Worm (Caenorhabditis elegans): Measurements from ENCODE around the gene M7.12.

Gene M7.12

ce11 chrIV:11101383-11101782 is 3.6 kb upstream of the M7.12 start, which contains the start of gene srlf-18:
srlf-18 (minus strand) TSS chrIV:11101483.
- no peak for TF ChIP-seq flt-1 (GFP tag; IDR thresholded peaks at IDR 0.05)
- TF ChIP-seq tra-4 (tag; optimal IDR thresholded peaks at IDR 0.05): no peak
- no peak for TF ChIP-seq ets-7 (tag; optimal IDR thresholded peaks at IDR 0.05)
- no peak for TF ChIP-seq tbx-37 (GFP tag; conservative IDR thresholded peaks at IDR 0.05)
- TF ChIP-seq hnd-1 (tag; optimal IDR thresholded peaks at IDR 0.05): no peak
- TF ChIP-seq aly-1 (tag; optimal IDR thresholded peaks at IDR 0.05): no peak
- TF ChIP-seq pes-1 (GFP tag; IDR thresholded peaks at IDR 0.05): no peak
- no peak for TF ChIP-seq ama-1 (optimal IDR thresholded peaks at IDR 0.05)
- no peak for TF ChIP-seq hmbx-1 (tag; optimal IDR thresholded peaks at IDR 0.05)
- TF ChIP-seq scrt-1 (GFP tag; IDR thresholded peaks at IDR 0.05): no peak
- TF ChIP-seq ceh-13 (GFP tag; optimal IDR thresholded peaks at IDR 0.05): no peak
- TF ChIP-seq hmg-4 (GFP tag; optimal IDR thresholded peaks at IDR 0.05): no peak
- TF ChIP-seq B0310.2 (tag; optimal IDR thresholded peaks at IDR 0.05): no peak
- TF ChIP-seq tbx-11 (GFP tag; IDR thresholded peaks at IDR 0.05): no peak
- TF ChIP-seq F13C5.2 (tag; optimal IDR thresholded peaks at IDR 0.05): no peak
- TF ChIP-seq sea-1 (GFP tag; conservative IDR thresholded peaks at IDR 0.05): no peak

- no peak for TF ChIP-seq F13C5.2 (tag; optimal IDR thresholded peaks at IDR 0.05)
- no peak for TF ChIP-seq ceh-13 (GFP tag; optimal IDR thresholded peaks at IDR 0.05)
- no peak for TF ChIP-seq hnd-1 (tag; optimal IDR thresholded peaks at IDR 0.05)
- no peak for TF ChIP-seq hmg-4 (GFP tag; optimal IDR thresholded peaks at IDR 0.05)
- TF ChIP-seq tbx-37 (GFP tag; conservative IDR thresholded peaks at IDR 0.05): no peak
- TF ChIP-seq tra-4 (tag; optimal IDR thresholded peaks at IDR 0.05): no peak
- TF ChIP-seq ets-7 (tag; optimal IDR thresholded peaks at IDR 0.05): no peak
- no peak for TF ChIP-seq B0310.2 (tag; optimal IDR thresholded peaks at IDR 0.05)
- TF ChIP-seq flt-1 (GFP tag; IDR thresholded peaks at IDR 0.05): no peak
- no peak for TF ChIP-seq sea-1 (GFP tag; conservative IDR thresholded peaks at IDR 0.05)
- no peak for TF ChIP-seq ceh-36 (tag; optimal IDR thresholded peaks at IDR 0.05)
- no peak for TF ChIP-seq aly-1 (tag; optimal IDR thresholded peaks at IDR 0.05)
Observed at ce11 chrIV:11100271-11100670, 2.5 kb upstream of the M7.12 start, which contains the start of gene str-3. str-3 (minus strand) TSS chrIV:11100371.

ce11 chrIV:11094974-11095373 is 2.8 kb downstream of the M7.12 start, which contains the start of gene M7.8:
M7.8 (minus strand) TSS chrIV:11095085.
- TF ChIP-seq tra-4 (tag; optimal IDR thresholded peaks at IDR 0.05): no peak

ce11 chrIV:11094052-11094451 is 3.7 kb downstream of the M7.12 start:
- TF ChIP-seq hmbx-1 (tag; optimal IDR thresholded peaks at IDR 0.05) (no peak), ceh-36 (tag; optimal IDR thresholded peaks at IDR 0.05) (no peak), B0310.2 (tag; optimal IDR thresholded peaks at IDR 0.05) (no peak), aly-1 (tag; optimal IDR thresholded peaks at IDR 0.05) (no peak), tbx-37 (GFP tag; conservative IDR thresholded peaks at IDR 0.05) (no peak), ceh-13 (GFP tag; optimal IDR thresholded peaks at IDR 0.05) (no peak), hnd-1 (tag; optimal IDR thresholded peaks at IDR 0.05) (no peak)

- TF ChIP-seq F13C5.2 (tag; optimal IDR thresholded peaks at IDR 0.05): no peak
- TF ChIP-seq ceh-13 (GFP tag; optimal IDR thresholded peaks at IDR 0.05): no peak
- no peak for TF ChIP-seq flt-1 (GFP tag; IDR thresholded peaks at IDR 0.05)
- TF ChIP-seq B0310.2 (tag; optimal IDR thresholded peaks at IDR 0.05): no peak
- TF ChIP-seq tbx-37 (GFP tag; conservative IDR thresholded peaks at IDR 0.05): no peak
- TF ChIP-seq aly-1 (tag; optimal IDR thresholded peaks at IDR 0.05): no peak
- no peak for TF ChIP-seq ceh-36 (tag; optimal IDR thresholded peaks at IDR 0.05)
- no peak for TF ChIP-seq tra-4 (tag; optimal IDR thresholded peaks at IDR 0.05)
- no peak for TF ChIP-seq hmbx-1 (tag; optimal IDR thresholded peaks at IDR 0.05)
- no peak for TF ChIP-seq sea-1 (GFP tag; conservative IDR thresholded peaks at IDR 0.05)
- TF ChIP-seq ama-1 (optimal IDR thresholded peaks at IDR 0.05): no peak
- no peak for TF ChIP-seq hnd-1 (tag; optimal IDR thresholded peaks at IDR 0.05)
- no peak for TF ChIP-seq pes-1 (GFP tag; IDR thresholded peaks at IDR 0.05)
- TF ChIP-seq scrt-1 (GFP tag; IDR thresholded peaks at IDR 0.05): no peak
- TF ChIP-seq tbx-11 (GFP tag; IDR thresholded peaks at IDR 0.05): no peak
Observed at ce11 chrIV:11092502-11093080, 5.2 kb downstream of the M7.12 start, which contains the start of gene bcc-1. bcc-1 (minus strand) TSS chrIV:11092552.

- TF ChIP-seq pes-1 (GFP tag; IDR thresholded peaks at IDR 0.05) (no peak), ets-7 (tag; optimal IDR thresholded peaks at IDR 0.05) (no peak), ceh-13 (GFP tag; optimal IDR thresholded peaks at IDR 0.05) (no peak), tra-4 (tag; optimal IDR thresholded peaks at IDR 0.05) (no peak), sea-1 (GFP tag; conservative IDR thresholded peaks at IDR 0.05) (no peak), tbx-11 (GFP tag; IDR thresholded peaks at IDR 0.05) (no peak), scrt-1 (GFP tag; IDR thresholded peaks at IDR 0.05) (no peak), flt-1 (GFP tag; IDR thresholded peaks at IDR 0.05) (no peak), aly-1 (tag; optimal IDR thresholded peaks at IDR 0.05) (no peak), hmbx-1 (tag; optimal IDR thresholded peaks at IDR 0.05) (no peak), B0310.2 (tag; optimal IDR thresholded peaks at IDR 0.05) (no peak), ceh-36 (tag; optimal IDR thresholded peaks at IDR 0.05) (no peak), F13C5.2 (tag; optimal IDR thresholded peaks at IDR 0.05) (no peak), tbx-37 (GFP tag; conservative IDR thresholded peaks at IDR 0.05) (no peak), hnd-1 (tag; optimal IDR thresholded peaks at IDR 0.05) (no peak), ama-1 (optimal IDR thresholded peaks at IDR 0.05) (no peak), hmg-4 (GFP tag; optimal IDR thresholded peaks at IDR 0.05) (no peak)
Observed at ce11 chrIV:11089527-11089926, 8.3 kb downstream of the M7.12 start, which contains the start of gene M7.7. M7.7 (plus strand) TSS chrIV:11089827.

ce11 chrIV:11083609-11084008 is 14.2 kb downstream of the M7.12 start, which contains the start of gene klc-1:
klc-1 (plus strand) TSS chrIV:11083735.
- TF ChIP-seq tbx-37 (GFP tag; conservative IDR thresholded peaks at IDR 0.05) (no peak), aly-1 (tag; optimal IDR thresholded peaks at IDR 0.05) (no peak), pes-1 (GFP tag; IDR thresholded peaks at IDR 0.05) (no peak)

ce11 chrIV:11082789-11083235 is 15.0 kb downstream of the M7.12 start:
- TF ChIP-seq tbx-11 (GFP tag; IDR thresholded peaks at IDR 0.05) (no peak), hmg-4 (GFP tag; optimal IDR thresholded peaks at IDR 0.05) (peak; percentile 51), hmbx-1 (tag; optimal IDR thresholded peaks at IDR 0.05) (no peak), tbx-37 (GFP tag; conservative IDR thresholded peaks at IDR 0.05) (0 out of 2 replicates have a peak, but pooled peaks have one; percentile 9), sea-1 (GFP tag; conservative IDR thresholded peaks at IDR 0.05) (no peak), hnd-1 (tag; optimal IDR thresholded peaks at IDR 0.05) (no peak), flt-1 (GFP tag; IDR thresholded peaks at IDR 0.05) (no peak), pes-1 (GFP tag; IDR thresholded peaks at IDR 0.05) (no peak), F13C5.2 (tag; optimal IDR thresholded peaks at IDR 0.05) (peak; percentile 80), ama-1 (optimal IDR thresholded peaks at IDR 0.05) (no peak), ets-7 (tag; optimal IDR thresholded peaks at IDR 0.05) (no peak)

All from whole organism, early embryonic.